Worm (Caenorhabditis elegans) whole organism, L4/young adult: ENCODE measurements around the gene ins-13.

Experiments
- W03F9.2 ChIP-seq: fragments of 150-350 bp; optimal IDR thresholded peaks from 2 replicates; lab custom pipeline; 2014; ENCODE audit warnings: missing biosample characterization, missing genetic modification characterization
- dao-5 ChIP-seq: sonication (generic microtip); optimal IDR thresholded peaks from 2 replicates; lab custom pipeline; 2016; ENCODE audit warnings: missing genotype, missing genetic modification characterization, moderate library complexity, missing compliant biosample characterization

DNA sequence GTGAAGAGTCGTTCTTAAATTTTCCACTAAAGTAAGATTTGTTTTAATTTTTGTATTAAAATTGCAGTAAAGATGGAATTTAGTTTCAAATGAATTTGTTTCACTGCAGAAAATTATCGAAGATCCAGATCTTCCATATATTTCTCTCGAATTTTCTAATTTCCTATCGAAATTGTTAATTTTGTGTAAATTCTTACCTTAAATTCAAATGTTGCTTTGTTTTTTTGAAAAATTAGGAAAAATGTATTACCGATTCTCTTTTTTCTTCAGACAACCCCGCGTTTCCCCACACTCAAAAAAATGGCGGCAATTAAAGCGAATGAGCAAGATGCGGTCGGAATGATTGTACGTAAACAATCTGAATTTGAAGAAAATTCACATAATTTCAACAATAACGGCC lies 5.1 kb upstream of the ins-13 start, which contains the start of gene C17C3.6:
- TF ChIP-seq W03F9.2 (tag; lab: Kevin White, UChicago), result no peak
- TF ChIP-seq dao-5 (tag; lab: Kevin White, UChicago), result no peak
